Worm (Caenorhabditis elegans) whole organism, young adult: ENCODE results near the gene C16C8.16.
"Not testable (repeated sequence)": the region's sequence is repeated elsewhere in the genome, so short reads cannot be mapped to it uniquely, and the experiment has no call there.

Experiments used
- D2030.7 ChIP-seq: fragments of 200-800 bp; sonication (Bioruptor generic); IDR thresholded peaks from 2 replicates; pipeline ENCODE4 v1.3.6; 2022; ENCODE audit warnings: missing genetic modification reagents, missing genetic modification characterization, missing compliant biosample characterization
- F33H1.4 ChIP-seq: fragments of 200-800 bp; sonication (Bioruptor generic); IDR thresholded peaks from 2 replicates; pipeline ENCODE4 v1.3.6; 2022; ENCODE audit warnings: missing genetic modification reagents, missing genetic modification characterization, missing compliant biosample characterization
- F49E8.2 ChIP-seq: sonication (generic microtip); optimal IDR thresholded peaks from 3 replicates; lab custom pipeline; 2017; ENCODE audit warnings: missing genetic modification characterization, mild to moderate bottlenecking, missing compliant biosample characterization, antibody characterized with exemption, moderate library complexity; ENCODE audit not compliant: insufficient read depth
- F52B5.7 ChIP-seq: sonication (generic microtip); optimal IDR thresholded peaks from 2 replicates; lab custom pipeline; 2016; ENCODE audit warnings: mild to moderate bottlenecking, missing genetic modification characterization, missing compliant biosample characterization
- F55B11.4 ChIP-seq: sonication (generic microtip); optimal IDR thresholded peaks from 2 replicates; lab custom pipeline; 2016; ENCODE audit warnings: missing compliant biosample characterization, missing genetic modification characterization, borderline replicate concordance; ENCODE audit not compliant: insufficient read depth
- Y53F4B.3 ChIP-seq: fragments of 200-800 bp; sonication (Bioruptor generic); IDR thresholded peaks from 2 replicates; pipeline ENCODE4 v1.3.6; 2022; ENCODE audit warnings: missing genetic modification reagents, missing genetic modification characterization, missing compliant biosample characterization
- ZK185.1 ChIP-seq: sonication (generic microtip); optimal IDR thresholded peaks from 2 replicates; lab custom pipeline; 2016; ENCODE audit warnings: mild to moderate bottlenecking, missing genetic modification characterization, missing compliant biosample characterization; ENCODE audit not compliant: poor library complexity, severe bottlenecking
- akir-1 ChIP-seq: fragments of 200-800 bp; sonication (Bioruptor generic); optimal IDR thresholded peaks from 2 replicates; lab custom pipeline; 2018; ENCODE audit warnings: mild to moderate bottlenecking, missing genetic modification characterization, moderate library complexity, missing compliant biosample characterization
- aptf-2 ChIP-seq: fragments of 200-800 bp; sonication (Bioruptor generic); conservative IDR thresholded peaks from 2 replicates; pipeline ENCODE4 v1.3.6; 2022; ENCODE audit warnings: missing genetic modification reagents, missing genetic modification characterization, missing compliant biosample characterization
- attf-3 ChIP-seq: fragments of 200-800 bp; sonication (Bioruptor generic); conservative IDR thresholded peaks from 2 replicates; pipeline ENCODE4 v1.3.6; 2022; ENCODE audit warnings: missing genetic modification reagents, missing genetic modification characterization, missing compliant biosample characterization
- ceh-100 ChIP-seq: fragments of 200-800 bp; sonication (Bioruptor generic); IDR thresholded peaks from 2 replicates; pipeline ENCODE4 v1.3.6; 2022; ENCODE audit warnings: missing genetic modification reagents, missing genetic modification characterization, missing compliant biosample characterization
- ceh-58 ChIP-seq: fragments of 200-800 bp; sonication (Bioruptor generic); IDR thresholded peaks from 2 replicates; pipeline ENCODE4 v1.3.6; 2022; ENCODE audit warnings: missing genetic modification characterization, missing compliant biosample characterization
- chd-7 ChIP-seq: sonication (generic microtip); optimal IDR thresholded peaks from 2 replicates; lab custom pipeline; 2016; ENCODE audit warnings: mild to moderate bottlenecking, missing genetic modification characterization, moderate library complexity, missing compliant biosample characterization
- dox-1 ChIP-seq: fragments of 200-800 bp; sonication (Bioruptor generic); IDR thresholded peaks from 2 replicates; pipeline ENCODE4 v1.3.6; 2022; ENCODE audit warnings: missing genetic modification reagents, missing genetic modification characterization, missing compliant biosample characterization
- dpff-1 ChIP-seq: sonication (generic microtip); optimal IDR thresholded peaks from 2 replicates; lab custom pipeline; 2017; ENCODE audit warnings: mild to moderate bottlenecking, missing genetic modification characterization, missing compliant biosample characterization
- ekl-4 ChIP-seq: fragments of 200-800 bp; sonication (Bioruptor generic); IDR thresholded peaks from 2 replicates; pipeline ENCODE4 v1.3.6; 2022; ENCODE audit warnings: missing genetic modification reagents, missing genetic modification characterization, missing compliant biosample characterization
- hmg-1.2 ChIP-seq: fragments of 200-800 bp; sonication (Bioruptor generic); IDR thresholded peaks from 2 replicates; pipeline ENCODE4 v1.3.6; 2022; ENCODE audit warnings: missing genetic modification reagents, missing genetic modification characterization, missing compliant biosample characterization
- hmg-20 ChIP-seq: fragments of 200-800 bp; sonication (Bioruptor generic); IDR thresholded peaks from 2 replicates; pipeline ENCODE4 v1.3.6; 2022; ENCODE audit warnings: missing genetic modification reagents, missing genetic modification characterization, missing compliant biosample characterization
- hsf-1 ChIP-seq: fragments of 200-800 bp; sonication (Bioruptor generic); IDR thresholded peaks from 2 replicates; pipeline ENCODE4 v1.3.6; 2022; ENCODE audit warnings: missing genetic modification reagents, missing genetic modification characterization, missing compliant biosample characterization
- lir-1 ChIP-seq: fragments of 200-800 bp; sonication (Bioruptor generic); conservative IDR thresholded peaks from 2 replicates; pipeline ENCODE4 v1.3.6; 2022; ENCODE audit warnings: missing genetic modification reagents, missing genetic modification characterization, missing compliant biosample characterization
- lsl-1 ChIP-seq: fragments of 200-800 bp; sonication (Bioruptor generic); optimal IDR thresholded peaks from 2 replicates; lab custom pipeline; 2018; ENCODE audit warnings: mild to moderate bottlenecking, missing genetic modification characterization, moderate library complexity, missing compliant biosample characterization
- madf-3 ChIP-seq: fragments of 200-800 bp; sonication (Bioruptor generic); IDR thresholded peaks from 2 replicates; pipeline ENCODE4 v1.3.6; 2022; ENCODE audit warnings: missing genetic modification reagents, missing genetic modification characterization, missing compliant biosample characterization
- madf-6 ChIP-seq: fragments of 200-800 bp; sonication (Bioruptor generic); IDR thresholded peaks from 2 replicates; pipeline ENCODE4 v1.3.6; 2022; ENCODE audit warnings: missing genetic modification reagents, missing genetic modification characterization, missing compliant biosample characterization
- nfya-1 ChIP-seq: sonication (generic microtip); optimal IDR thresholded peaks from 2 replicates; lab custom pipeline; 2017; ENCODE audit warnings: antibody characterized with exemption, missing compliant biosample characterization, missing genetic modification characterization, borderline replicate concordance; ENCODE audit not compliant: insufficient read depth
- pbrm-1 ChIP-seq: fragments of 200-800 bp; sonication (Bioruptor generic); IDR thresholded peaks from 2 replicates; pipeline ENCODE4 v1.3.6; 2022; ENCODE audit warnings: missing genetic modification reagents, missing genetic modification characterization, missing compliant biosample characterization
- rcor-1 ChIP-seq: fragments of 200-800 bp; sonication (Bioruptor generic); IDR thresholded peaks from 2 replicates; pipeline ENCODE4 v1.3.6; 2022; ENCODE audit warnings: missing genetic modification reagents, missing genetic modification characterization, missing compliant biosample characterization
- sea-2 ChIP-seq: fragments of 200-800 bp; sonication (Bioruptor generic); IDR thresholded peaks from 2 replicates; pipeline ENCODE4 v1.3.6; 2022; ENCODE audit warnings: missing genetic modification characterization, missing compliant biosample characterization
- tbx-9 ChIP-seq: sonication (generic microtip); optimal IDR thresholded peaks from 2 replicates; lab custom pipeline; 2016; ENCODE audit warnings: borderline replicate concordance, missing genetic modification characterization, inconsistent platforms, missing compliant biosample characterization
- tlf-1 ChIP-seq: fragments of 200-800 bp; sonication (Bioruptor generic); optimal IDR thresholded peaks from 2 replicates; lab custom pipeline; 2018; ENCODE audit warnings: mild to moderate bottlenecking, missing genetic modification characterization, missing compliant biosample characterization
- unc-62 ChIP-seq: fragments of 150-350 bp; optimal IDR thresholded peaks from 2 replicates; lab custom pipeline; 2014; ENCODE audit warnings: missing biosample characterization, missing genetic modification reagents, missing genetic modification characterization
- xnd-1 ChIP-seq: sonication (generic microtip); optimal IDR thresholded peaks from 2 replicates; lab custom pipeline; 2016; ENCODE audit warnings: missing genotype, missing genetic modification reagents, missing genetic modification characterization, missing compliant biosample characterization
- ztf-26 ChIP-seq: sonication (generic microtip); optimal IDR thresholded peaks from 2 replicates; lab custom pipeline; 2017; ENCODE audit warnings: missing genetic modification characterization, missing compliant biosample characterization

The C16C8.16 gene

DNA sequence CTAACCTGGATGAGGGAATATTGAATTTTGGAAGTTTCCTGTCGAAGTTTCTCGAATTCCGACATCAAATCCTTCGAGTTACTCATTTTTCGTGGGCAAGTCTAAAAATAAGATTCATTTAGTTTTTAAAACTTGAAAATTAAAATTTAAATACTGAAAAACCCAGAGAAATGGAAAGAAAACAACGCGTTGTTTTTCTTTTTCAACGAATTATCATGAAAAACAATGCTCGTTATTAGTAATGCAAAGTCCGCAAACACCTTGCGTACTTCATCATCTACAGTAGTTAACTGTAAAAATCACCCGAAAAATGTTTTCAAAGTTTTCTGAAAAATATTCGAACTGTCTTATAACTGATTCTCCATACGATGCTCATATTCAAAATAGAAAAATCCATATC is 1.3 kb upstream of the C16C8.16 start, which contains the start of gene C16C8.4:
C16C8.4 (minus strand) TSS at position 101 of the 400 bp plus-strand sequence.
- no peak for TF ChIP-seq akir-1 (GFP tag; lab: Kevin White, UChicago)
- peak; percentile 58 for TF ChIP-seq lsl-1

DNA sequence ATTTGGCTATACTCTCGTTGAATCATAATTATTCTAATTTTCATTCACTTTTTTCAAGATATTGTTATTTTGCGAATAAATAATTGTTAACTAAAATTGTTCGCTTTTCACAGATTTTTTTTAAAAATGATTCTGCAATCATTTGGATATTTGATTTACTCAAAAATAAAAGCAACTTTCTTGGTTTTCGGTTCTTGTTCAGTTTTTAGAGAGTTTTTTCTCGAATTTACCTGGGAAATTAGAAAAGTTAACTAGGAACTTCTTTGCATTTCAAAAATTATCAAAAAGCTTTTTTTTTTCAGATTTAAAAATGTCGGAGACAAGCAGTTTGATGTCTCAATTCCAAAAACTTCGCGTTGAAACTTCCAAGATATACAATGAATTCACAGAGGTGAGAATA is 1.1 kb downstream of the C16C8.16 start, which contains the start of the genes C16C8.20 and gldi-6:
C16C8.20 (plus strand) TSS at position 301 of the 400 bp plus-strand sequence.
gldi-6 (plus strand) TSS at position 301 of the 400 bp plus-strand sequence.
- TF ChIP-seq lsl-1 (no peak), hsf-1 (GFP tag; lab: Robert Waterston, UW) (no peak), chd-7 (no peak), ceh-100 (GFP tag; lab: Robert Waterston, UW) (no peak), sea-2 (no peak)

- TF ChIP-seq F55B11.4 (tag; lab: Kevin White, UChicago) = no peak
- TF ChIP-seq dox-1 (GFP tag; lab: Robert Waterston, UW) = no peak
- no peak for TF ChIP-seq xnd-1
- no peak for TF ChIP-seq lsl-1
- TF ChIP-seq F52B5.7 = no peak
- TF ChIP-seq ceh-100 (GFP tag; lab: Robert Waterston, UW) = no peak
- no peak for TF ChIP-seq lir-1
- TF ChIP-seq hmg-20 (GFP tag; lab: Robert Waterston, UW) = no peak
- no peak for TF ChIP-seq pbrm-1
Measured at ce11 chrII:3447906-3448305, 2.4 kb downstream of the C16C8.16 start, which contains the start of gene C16C8.21. Gene C16C8.21 (plus strand): TSS chrII:3448206.

DNA sequence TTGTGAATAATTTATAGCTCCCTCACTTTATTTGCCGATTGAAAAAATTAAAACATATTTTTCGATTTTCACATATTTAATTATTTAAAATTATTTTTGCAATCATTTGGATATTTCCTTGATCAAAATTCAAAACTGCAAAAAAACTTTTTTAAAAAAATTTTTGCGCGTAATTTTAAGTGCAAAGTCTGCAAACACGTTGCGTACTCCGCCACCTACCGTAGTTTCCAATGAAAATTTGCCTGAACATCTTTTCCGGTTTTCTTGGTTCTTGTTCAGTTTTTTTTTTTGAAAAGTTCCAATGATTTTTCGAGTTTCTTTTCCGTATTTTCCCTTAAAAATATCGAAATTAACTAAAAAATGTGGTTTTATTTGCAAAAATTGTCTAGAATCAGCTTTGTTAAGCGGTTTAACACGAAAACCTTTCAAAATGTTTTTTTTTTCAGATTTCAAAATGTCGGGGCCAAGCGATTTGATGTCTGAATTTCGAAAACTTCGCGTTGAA is 3.3 kb downstream of the C16C8.16 start, which contains the start of gene C16C8.25:
C16C8.25 (plus strand) TSS at position 455 of the 505 bp plus-strand sequence.
- TF ChIP-seq F49E8.2 = no peak
- no peak for TF ChIP-seq nfya-1 (tag; lab: Kevin White, UChicago)
- TF ChIP-seq ZK185.1 (tag; lab: Kevin White, UChicago) = no peak
- TF ChIP-seq madf-6 (GFP tag; lab: Robert Waterston, UW) = peak; percentile 60; the same call in 1 of the 2 replicates
- 0 out of 2 replicates have a peak, but pooled peaks have one; percentile 33 for TF ChIP-seq D2030.7 (GFP tag; lab: Robert Waterston, UW)
- no peak for TF ChIP-seq dpff-1 (tag; lab: Kevin White, UChicago)
- TF ChIP-seq tbx-9 = no peak
- TF ChIP-seq tlf-1 = no peak
- TF ChIP-seq hmg-1.2 (GFP tag; lab: Robert Waterston, UW) = no peak
- no peak for TF ChIP-seq attf-3 (GFP tag; lab: Robert Waterston, UW)
- peak; percentile 72 for TF ChIP-seq lsl-1
- TF ChIP-seq ceh-100 (GFP tag; lab: Robert Waterston, UW) = no peak
- no peak for TF ChIP-seq unc-62
- TF ChIP-seq aptf-2 (GFP tag; lab: Robert Waterston, UW) = no peak
- no peak for TF ChIP-seq chd-7
- TF ChIP-seq ekl-4 = no peak
- TF ChIP-seq Y53F4B.3 (GFP tag; lab: Robert Waterston, UW) = no peak
- TF ChIP-seq madf-3 = no peak
- no peak for TF ChIP-seq ceh-58
- TF ChIP-seq F33H1.4 (GFP tag; lab: Robert Waterston, UW) = no peak; the same call in 1 of the 2 replicates

ce11 chrII:3449514-3449913 is 4.0 kb downstream of the C16C8.16 start, which contains the start of gene C16C8.14:
Gene C16C8.14 (plus strand): TSS chrII:3449814.
- TF ChIP-seq nfya-1 (tag; lab: Kevin White, UChicago); ztf-26 (tag; lab: Kevin White, UChicago); rcor-1 (GFP tag; lab: Robert Waterston, UW): not testable (repeated sequence)
- TF ChIP-seq, all 124 proteins: peak for 0; not testable (repeated sequence) for 124
